Fruit fly (Drosophila melanogaster) whole organism, embryonic: ENCODE results near the gene CG42302.

ENCODE experiments used
- CG11560 ChIP-seq: fragments of 200-800 bp; sonication (Bioruptor generic); IDR thresholded peaks from 3 replicates; pipeline ENCODE4 v1.3.6; 2022; ENCODE audit warnings: missing biosample characterization, missing genetic modification characterization
- CG13624 ChIP-seq: fragments of 200-800 bp; sonication (Bioruptor generic); optimal IDR thresholded peaks from 2 replicates; lab custom pipeline; 2016; ENCODE audit warnings: missing biosample characterization, missing genetic modification characterization
- CG13775 ChIP-seq: fragments of 200-800 bp; sonication (Bioruptor generic); optimal IDR thresholded peaks from 3 replicates; lab custom pipeline; 2017; ENCODE audit warnings: missing biosample characterization, mild to moderate bottlenecking, missing genetic modification characterization
- CG14710 ChIP-seq: fragments of 200-800 bp; sonication (Bioruptor generic); optimal IDR thresholded peaks from 3 replicates; lab custom pipeline; 2019; ENCODE audit warnings: missing biosample characterization, mild to moderate bottlenecking, missing genetic modification characterization, moderate library complexity
- CG14965 ChIP-seq: fragments of 200-800 bp; sonication (Bioruptor generic); optimal IDR thresholded peaks from 2 replicates; lab custom pipeline; 2016; ENCODE audit warnings: missing biosample characterization, missing genetic modification characterization, borderline replicate concordance
- CG15073 ChIP-seq: fragments of 200-800 bp; sonication (Bioruptor generic); optimal IDR thresholded peaks from 2 replicates; lab custom pipeline; 2016; ENCODE audit warnings: missing biosample characterization, missing genetic modification characterization
- CG15269 ChIP-seq: fragments of 200-800 bp; sonication (Bioruptor generic); optimal IDR thresholded peaks from 2 replicates; lab custom pipeline; 2018; ENCODE audit warnings: missing biosample characterization, mild to moderate bottlenecking, missing genetic modification characterization, moderate library complexity
- CG16779 ChIP-seq: fragments of 200-800 bp; sonication (Bioruptor generic); IDR thresholded peaks from 2 replicates; pipeline ENCODE4 v1.3.6; 2022; ENCODE audit warnings: missing biosample characterization, missing genetic modification characterization
- CG16813 ChIP-seq: fragments of 200-800 bp; sonication (Bioruptor generic); IDR thresholded peaks from 3 replicates; pipeline ENCODE4 v1.3.6; 2022; ENCODE audit warnings: missing biosample characterization, missing genetic modification characterization; ENCODE audit not compliant: partially characterized antibody
- CG16863 ChIP-seq: fragments of 200-800 bp; sonication (Bioruptor generic); optimal IDR thresholded peaks from 3 replicates; lab custom pipeline; 2016; ENCODE audit warnings: missing biosample characterization, missing genetic modification characterization
- CG1832 ChIP-seq: fragments of 200-800 bp; sonication (Bioruptor generic); optimal IDR thresholded peaks from 2 replicates; lab custom pipeline; 2017; ENCODE audit warnings: missing biosample characterization, mild to moderate bottlenecking, missing genetic modification characterization, inconsistent platforms
- CG18599 ChIP-seq: fragments of 200-800 bp; sonication (Bioruptor generic); optimal IDR thresholded peaks from 3 replicates; lab custom pipeline; 2017; ENCODE audit warnings: missing biosample characterization, missing genetic modification characterization, mild to moderate bottlenecking, moderate library complexity, missing genetic modification reagents
- CG2889 ChIP-seq: fragments of 200-800 bp; sonication (Bioruptor generic); IDR thresholded peaks from 3 replicates; pipeline ENCODE4 v1.3.6; 2022; ENCODE audit warnings: missing biosample characterization, missing genetic modification characterization
- CG33213 ChIP-seq: fragments of 200-800 bp; sonication (Bioruptor generic); optimal IDR thresholded peaks from 3 replicates; lab custom pipeline; 2016; ENCODE audit warnings: missing biosample characterization, missing genetic modification characterization
- CG3838 ChIP-seq: fragments of 200-800 bp; sonication (Bioruptor generic); optimal IDR thresholded peaks from 3 replicates; lab custom pipeline; 2016; ENCODE audit warnings: missing biosample characterization, missing genetic modification characterization
- CG43689 ChIP-seq: fragments of 200-800 bp; sonication (Bioruptor generic); IDR thresholded peaks from 2 replicates; pipeline ENCODE4 v1.3.6; 2022; ENCODE audit warnings: missing biosample characterization, missing genetic modification characterization
- CG4404 ChIP-seq: fragments of 200-800 bp; sonication (Bioruptor generic); IDR thresholded peaks from 2 replicates; pipeline ENCODE4 v1.3.6; 2022; ENCODE audit warnings: missing biosample characterization, missing genetic modification characterization
- CG6175 ChIP-seq: fragments of 200-800 bp; sonication (Bioruptor generic); IDR thresholded peaks from 3 replicates; pipeline ENCODE4 v1.3.6; 2022; ENCODE audit warnings: missing biosample characterization, missing genetic modification characterization
- CG6689 ChIP-seq: fragments of 200-800 bp; sonication (Bioruptor generic); IDR thresholded peaks from 2 replicates; pipeline ENCODE4 v1.3.6; 2022; ENCODE audit warnings: missing biosample characterization, missing genetic modification characterization
- CG6854 ChIP-seq: fragments of 200-800 bp; sonication (Bioruptor generic); optimal IDR thresholded peaks from 3 replicates; lab custom pipeline; 2017; ENCODE audit warnings: missing biosample characterization, mild to moderate bottlenecking, missing genetic modification characterization
- CG7372 ChIP-seq: fragments of 200-800 bp; sonication (Bioruptor generic); IDR thresholded peaks from 2 replicates; pipeline ENCODE4 v1.3.6; 2022; ENCODE audit warnings: missing biosample characterization, missing genetic modification characterization
- CG7556 ChIP-seq: fragments of 200-800 bp; sonication (Bioruptor generic); optimal IDR thresholded peaks from 2 replicates; lab custom pipeline; 2017; ENCODE audit warnings: missing biosample characterization, mild to moderate bottlenecking, missing genetic modification characterization
- CG7745 ChIP-seq: fragments of 200-800 bp; sonication (Bioruptor generic); optimal IDR thresholded peaks from 2 replicates; lab custom pipeline; 2018; ENCODE audit warnings: missing biosample characterization, mild to moderate bottlenecking, missing genetic modification characterization, moderate library complexity
- Dref ChIP-seq: fragments of 200-800 bp; sonication (Bioruptor generic); IDR thresholded peaks from 2 replicates; pipeline ENCODE4 v1.3.6; 2022; ENCODE audit warnings: missing biosample characterization, missing genetic modification characterization
- ERR ChIP-seq: fragments of 200-800 bp; sonication (Bioruptor generic); optimal IDR thresholded peaks from 2 replicates; lab custom pipeline; 2016; ENCODE audit warnings: missing biosample characterization, missing genetic modification characterization
- Fer1 ChIP-seq: fragments of 200-800 bp; sonication (Bioruptor generic); optimal IDR thresholded peaks from 2 replicates; lab custom pipeline; 2017; ENCODE audit warnings: missing biosample characterization, mild to moderate bottlenecking, missing genetic modification characterization
- Hsf ChIP-seq: fragments of 200-800 bp; sonication (Bioruptor generic); optimal IDR thresholded peaks from 3 replicates; lab custom pipeline; 2016; ENCODE audit warnings: missing biosample characterization, missing genetic modification characterization
- Neu2 ChIP-seq: fragments of 200-800 bp; sonication (Bioruptor generic); optimal IDR thresholded peaks from 3 replicates; lab custom pipeline; 2016; ENCODE audit warnings: missing biosample characterization, missing genetic modification characterization, borderline replicate concordance
- Ptx1 ChIP-seq: fragments of 200-800 bp; sonication (Bioruptor generic); IDR thresholded peaks from 2 replicates; pipeline ENCODE4 v1.3.6; 2022; ENCODE audit warnings: missing biosample characterization, missing genetic modification characterization
- Side ChIP-seq: fragments of 200-800 bp; sonication (Bioruptor generic); optimal IDR thresholded peaks from 2 replicates; lab custom pipeline; 2016; ENCODE audit warnings: missing biosample characterization, missing genetic modification characterization
- Usf ChIP-seq: fragments of 200-800 bp; sonication (Bioruptor generic); optimal IDR thresholded peaks from 2 replicates; lab custom pipeline; 2017; ENCODE audit warnings: missing genotype, missing biosample characterization, missing genetic modification characterization
- esg ChIP-seq: fragments of 200-800 bp; sonication (Bioruptor generic); conservative IDR thresholded peaks from 2 replicates; pipeline ENCODE4 v1.3.6; 2022; ENCODE audit warnings: missing biosample characterization, missing genetic modification characterization
- fd102C ChIP-seq: fragments of 200-800 bp; sonication (Bioruptor generic); optimal IDR thresholded peaks from 2 replicates; lab custom pipeline; 2018; ENCODE audit warnings: missing biosample characterization, mild to moderate bottlenecking, missing genetic modification characterization, moderate library complexity
- gcm2 ChIP-seq: fragments of 200-800 bp; sonication (Bioruptor generic); optimal IDR thresholded peaks from 2 replicates; lab custom pipeline; 2016; ENCODE audit warnings: missing biosample characterization, missing genetic modification characterization
- gro ChIP-seq: fragments of 200-800 bp; sonication (Bioruptor generic); optimal IDR thresholded peaks from 2 replicates; lab custom pipeline; 2016; ENCODE audit warnings: missing biosample characterization, missing genetic modification characterization
- hbn ChIP-seq: fragments of 200-800 bp; sonication (Bioruptor generic); IDR thresholded peaks from 2 replicates; pipeline ENCODE4 v1.3.6; 2022; ENCODE audit warnings: missing biosample characterization, missing genetic modification characterization; ENCODE audit not compliant: partially characterized antibody
- jumu ChIP-seq: fragments of 200-800 bp; sonication (Bioruptor generic); optimal IDR thresholded peaks from 3 replicates; lab custom pipeline; 2016; ENCODE audit warnings: missing biosample characterization, missing genetic modification characterization
- kni ChIP-seq: fragments of 200-800 bp; sonication (Bioruptor generic); optimal IDR thresholded peaks from 3 replicates; lab custom pipeline; 2017; ENCODE audit warnings: mild to moderate bottlenecking, missing biosample characterization, missing genetic modification reagents, missing genetic modification characterization
- lola ChIP-seq, 3 experiments: fragments of >200 bp in 2 of 3; fragments of 200-800 bp in 1 of 3; sonication (Bioruptor generic) in 1 of 3; optimal IDR thresholded peaks; 2 replicates each; lab custom pipeline; 2017 to 2019; ENCODE audit warnings: missing biosample characterization in 3 of 3, missing genetic modification characterization in 3 of 3, mild to moderate bottlenecking in 1 of 3, moderate library complexity in 1 of 3
- onecut ChIP-seq: fragments of 200-800 bp; sonication (Bioruptor generic); IDR thresholded peaks from 2 replicates; pipeline ENCODE4 v1.3.6; 2022; ENCODE audit warnings: missing biosample characterization, missing genetic modification characterization
- p53 ChIP-seq: fragments of 200-800 bp; sonication (Bioruptor generic); optimal IDR thresholded peaks from 2 replicates; lab custom pipeline; 2016; ENCODE audit warnings: missing biosample characterization, missing genetic modification characterization
- pnt ChIP-seq: fragments of 200-800 bp; sonication (Bioruptor generic); optimal IDR thresholded peaks from 3 replicates; lab custom pipeline; 2016; ENCODE audit warnings: missing biosample characterization, missing genetic modification characterization
- salm ChIP-seq: fragments of 200-800 bp; sonication (Bioruptor generic); optimal IDR thresholded peaks from 2 replicates; lab custom pipeline; 2018; ENCODE audit warnings: missing biosample characterization, mild to moderate bottlenecking, missing genetic modification characterization
- sc ChIP-seq, 3 experiments: fragments of >200 bp in 2 of 3; fragments of 200-800 bp in 1 of 3; sonication (Bioruptor generic) in 1 of 3; optimal IDR thresholded peaks; 2 replicates in 2 of 3; 3 replicates in 1 of 3; lab custom pipeline; 2017; ENCODE audit warnings: mild to moderate bottlenecking in 1 of 3, missing biosample characterization in 1 of 3, missing genetic modification characterization in 1 of 3, missing genetic modification reagents in 1 of 3
- schlank ChIP-seq: fragments of 200-800 bp; sonication (Bioruptor generic); optimal IDR thresholded peaks from 2 replicates; lab custom pipeline; 2018; ENCODE audit warnings: missing biosample characterization, mild to moderate bottlenecking, missing genetic modification characterization
- sens-2 ChIP-seq: fragments of 200-800 bp; sonication (Bioruptor generic); IDR thresholded peaks from 2 replicates; pipeline ENCODE4 v1.3.6; 2022; ENCODE audit warnings: missing biosample characterization, missing genetic modification characterization
- shn ChIP-seq: fragments of 200-800 bp; sonication (Bioruptor generic); optimal IDR thresholded peaks from 3 replicates; lab custom pipeline; 2016; ENCODE audit warnings: missing biosample characterization, missing genetic modification characterization
- sqz ChIP-seq: fragments of 200-800 bp; sonication (Bioruptor generic); optimal IDR thresholded peaks from 3 replicates; lab custom pipeline; 2018; ENCODE audit warnings: missing biosample characterization, mild to moderate bottlenecking, missing genetic modification characterization
- zen ChIP-seq: fragments of 200-800 bp; sonication (Bioruptor generic); optimal IDR thresholded peaks from 3 replicates; lab custom pipeline; 2018; ENCODE audit warnings: missing biosample characterization, mild to moderate bottlenecking, missing genetic modification characterization, moderate library complexity
- zfh1 ChIP-seq: fragments of 200-800 bp; sonication (Bioruptor generic); IDR thresholded peaks from 3 replicates; pipeline ENCODE4 v1.3.6; 2022; ENCODE audit warnings: missing biosample characterization, missing genetic modification characterization

The CG42302 gene

DNA sequence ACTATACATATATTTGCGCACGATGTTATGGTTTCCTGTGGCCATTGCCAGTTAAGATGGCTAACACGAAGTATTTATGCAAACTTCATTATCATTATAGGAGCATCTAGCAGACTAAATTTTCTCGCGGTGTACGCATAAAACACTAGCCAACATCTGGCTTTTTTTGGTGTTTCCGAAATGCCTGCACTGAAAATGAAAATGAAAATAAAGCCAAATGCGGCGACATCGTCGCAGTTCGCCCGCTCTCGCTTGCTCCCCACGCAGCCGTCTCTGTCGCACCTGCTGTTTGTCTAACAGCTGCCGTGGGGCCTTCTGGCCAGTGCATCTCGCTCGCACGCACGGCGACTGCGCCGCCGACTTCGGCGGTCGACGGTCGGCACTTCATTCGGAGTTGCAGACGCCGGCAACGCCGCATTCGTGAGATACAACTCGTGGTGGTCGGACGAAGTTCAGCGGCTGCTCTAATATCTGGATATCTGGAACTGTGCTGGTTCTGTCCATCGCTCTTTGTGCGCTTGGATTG lies 49.4 kb upstream of the CG42302 start, which contains the start of gene CG6891 (continued):
- peak; percentile 6 for TF ChIP-seq CG14710
- TF ChIP-seq hbn, result no peak
- TF ChIP-seq zfh1 (GFP tag; lab: Robert Waterston, UW), result peak; percentile 58; the same call in 1 of the 3 replicates
- TF ChIP-seq CG16779 (GFP tag; lab: Robert Waterston, UW), result no peak
- TF ChIP-seq CG14965 (GFP tag; lab: Kevin White, UChicago), result no peak
- TF ChIP-seq CG7745 (tag; lab: Kevin White, UChicago), result no peak
- no peak for TF ChIP-seq sc (optimal IDR thresholded peaks at IDR 0.05; lab: Kevin White, UChicago)
- peak; percentile 37 for TF ChIP-seq sc (GFP tag; optimal IDR thresholded peaks at IDR 0.05; lab: Kevin White, UChicago)
- TF ChIP-seq kni, result peak; percentile 28
- TF ChIP-seq CG15269 (tag; lab: Kevin White, UChicago), result peak; percentile 23
- TF ChIP-seq salm, result no peak
- TF ChIP-seq esg (GFP tag; lab: Robert Waterston, UW), result 0 out of 2 replicates have a peak, but pooled peaks have one; percentile 25
- TF ChIP-seq shn (GFP tag; lab: Kevin White, UChicago), result peak; percentile 32
- TF ChIP-seq Ptx1 (GFP tag; lab: Robert Waterston, UW), result 0 out of 2 replicates have a peak, but pooled peaks have one; percentile 9
- no peak for TF ChIP-seq CG6175
- TF ChIP-seq CG6854 (GFP tag; lab: Kevin White, UChicago), result peak; percentile 21
- TF ChIP-seq schlank, result no peak
- no peak for TF ChIP-seq CG13775 (GFP tag; lab: Kevin White, UChicago)
- no peak for TF ChIP-seq zen
- 0 out of 2 replicates have a peak, but pooled peaks have one; percentile 27 for TF ChIP-seq onecut
- TF ChIP-seq ERR, result no peak
- TF ChIP-seq sqz, result no peak
- peak in 1 of 3 experiments; percentile 32 for TF ChIP-seq lola (GFP tag; optimal IDR thresholded peaks at IDR 0.05; lab: Kevin White, UChicago)
- TF ChIP-seq Fer1 (GFP tag; lab: Kevin White, UChicago), result no peak
- peak; percentile 13 for TF ChIP-seq CG16863 (GFP tag; lab: Kevin White, UChicago)
- peak; percentile 10 for TF ChIP-seq Hsf (GFP tag; lab: Kevin White, UChicago)
- TF ChIP-seq p53, result no peak
- no peak for TF ChIP-seq CG7372 (GFP tag; lab: Robert Waterston, UW)
- TF ChIP-seq CG16813 (GFP tag; lab: Robert Waterston, UW), result no peak
- TF ChIP-seq CG7556 (GFP tag; lab: Kevin White, UChicago), result no peak
- TF ChIP-seq Dref, result no peak
- TF ChIP-seq gcm2 (GFP tag; lab: Kevin White, UChicago), result no peak
- TF ChIP-seq CG4404 (GFP tag; lab: Robert Waterston, UW), result no peak
- no peak for TF ChIP-seq fd102C (GFP tag; lab: Kevin White, UChicago)
- TF ChIP-seq CG18599 (GFP tag; lab: Kevin White, UChicago), result no peak
- no peak for TF ChIP-seq CG15073 (GFP tag; lab: Kevin White, UChicago)
- TF ChIP-seq CG2889 (GFP tag; lab: Robert Waterston, UW), result no peak
- no peak for TF ChIP-seq gro (GFP tag; lab: Kevin White, UChicago)
- no peak for TF ChIP-seq CG11560 (tag; lab: Robert Waterston, UW)
- 0 out of 2 replicates have a peak, but pooled peaks have one; percentile 13 for TF ChIP-seq CG6689
- TF ChIP-seq pnt (GFP tag; lab: Kevin White, UChicago), result peak; percentile 22
- no peak for TF ChIP-seq CG43689 (GFP tag; lab: Robert Waterston, UW)
- no peak for TF ChIP-seq CG33213 (GFP tag; lab: Kevin White, UChicago)
- no peak for TF ChIP-seq CG3838 (GFP tag; lab: Kevin White, UChicago)
- TF ChIP-seq Usf (GFP tag; lab: Kevin White, UChicago), result no peak
- peak; percentile 5 for TF ChIP-seq jumu (GFP tag; lab: Kevin White, UChicago)
- no peak for TF ChIP-seq Neu2 (GFP tag; lab: Kevin White, UChicago)
- TF ChIP-seq CG1832 (GFP tag; lab: Kevin White, UChicago), result peak; percentile 92
- TF ChIP-seq sens-2, result no peak
- TF ChIP-seq CG13624 (GFP tag; lab: Kevin White, UChicago), result peak; percentile 16
- no peak for TF ChIP-seq Side (GFP tag; lab: Kevin White, UChicago)
